Worm (Caenorhabditis elegans) whole organism, early embryonic: ENCODE measurements around the gene F52B10.3.

Experiments used
- B0310.2 ChIP-seq: sonication (generic microtip); optimal IDR thresholded peaks from 2 replicates; lab custom pipeline; 2016; ENCODE audit warnings: mild to moderate bottlenecking, missing genetic modification characterization, missing compliant biosample characterization
- F13C5.2 ChIP-seq: sonication (generic microtip); optimal IDR thresholded peaks from 2 replicates; lab custom pipeline; 2017; ENCODE audit warnings: mild to moderate bottlenecking, missing genetic modification characterization, inconsistent platforms, missing compliant biosample characterization
- aly-1 ChIP-seq: sonication (generic microtip); optimal IDR thresholded peaks from 2 replicates; lab custom pipeline; 2016; ENCODE audit warnings: missing genetic modification characterization, missing compliant biosample characterization
- ama-1 ChIP-seq: fragments of 150-350 bp; optimal IDR thresholded peaks from 2 replicates; lab custom pipeline; 2014
- ceh-13 ChIP-seq: fragments of 200-800 bp; sonication (Bioruptor generic); optimal IDR thresholded peaks from 2 replicates; lab custom pipeline; 2018; ENCODE audit warnings: mild to moderate bottlenecking, missing genetic modification characterization, missing compliant biosample characterization
- ceh-36 ChIP-seq: sonication (generic microtip); optimal IDR thresholded peaks from 2 replicates; lab custom pipeline; 2016; ENCODE audit warnings: missing genetic modification characterization, inconsistent platforms, missing compliant biosample characterization
- ets-7 ChIP-seq: sonication (generic microtip); optimal IDR thresholded peaks from 2 replicates; lab custom pipeline; 2016; ENCODE audit warnings: missing genotype, missing genetic modification characterization, missing compliant biosample characterization
- flt-1 ChIP-seq: fragments of 200-800 bp; sonication (Bioruptor generic); IDR thresholded peaks from 2 replicates; pipeline ENCODE4 v1.3.6; 2022; ENCODE audit warnings: missing genetic modification characterization, missing compliant biosample characterization
- hmbx-1 ChIP-seq: sonication (generic microtip); optimal IDR thresholded peaks from 2 replicates; lab custom pipeline; 2016; ENCODE audit warnings: mild to moderate bottlenecking, missing genetic modification characterization, missing compliant biosample characterization
- hmg-4 ChIP-seq: fragments of 200-800 bp; sonication (Bioruptor generic); optimal IDR thresholded peaks from 2 replicates; lab custom pipeline; 2018; ENCODE audit warnings: mild to moderate bottlenecking, missing genetic modification characterization, missing compliant biosample characterization
- hnd-1 ChIP-seq: sonication (generic microtip); optimal IDR thresholded peaks from 2 replicates; lab custom pipeline; 2016; ENCODE audit warnings: missing genetic modification characterization, missing compliant biosample characterization
- pes-1 ChIP-seq: fragments of 200-800 bp; sonication (Bioruptor generic); IDR thresholded peaks from 2 replicates; pipeline ENCODE4 v1.3.6; 2022; ENCODE audit warnings: missing genetic modification reagents, missing genetic modification characterization, missing compliant biosample characterization
- scrt-1 ChIP-seq: fragments of 200-800 bp; sonication (Bioruptor generic); IDR thresholded peaks from 2 replicates; pipeline ENCODE4 v1.3.6; 2022; ENCODE audit warnings: missing genetic modification characterization, missing compliant biosample characterization
- sea-1 ChIP-seq: fragments of 200-800 bp; sonication (Bioruptor generic); conservative IDR thresholded peaks from 2 replicates; pipeline ENCODE4 v1.3.6; 2022; ENCODE audit warnings: missing genetic modification characterization, missing compliant biosample characterization
- tbx-11 ChIP-seq: fragments of 200-800 bp; sonication (Bioruptor generic); IDR thresholded peaks from 2 replicates; pipeline ENCODE4 v1.3.6; 2022; ENCODE audit warnings: missing genetic modification characterization, missing compliant biosample characterization
- tbx-37 ChIP-seq: fragments of 200-800 bp; sonication (Bioruptor generic); conservative IDR thresholded peaks from 2 replicates; pipeline ENCODE4 v1.3.6; 2022; ENCODE audit warnings: missing genetic modification reagents, missing genetic modification characterization, missing compliant biosample characterization
- tra-4 ChIP-seq: sonication (generic microtip); optimal IDR thresholded peaks from 2 replicates; lab custom pipeline; 2017; ENCODE audit warnings: missing genetic modification characterization, missing compliant biosample characterization

F52B10.3 gene

DNA sequence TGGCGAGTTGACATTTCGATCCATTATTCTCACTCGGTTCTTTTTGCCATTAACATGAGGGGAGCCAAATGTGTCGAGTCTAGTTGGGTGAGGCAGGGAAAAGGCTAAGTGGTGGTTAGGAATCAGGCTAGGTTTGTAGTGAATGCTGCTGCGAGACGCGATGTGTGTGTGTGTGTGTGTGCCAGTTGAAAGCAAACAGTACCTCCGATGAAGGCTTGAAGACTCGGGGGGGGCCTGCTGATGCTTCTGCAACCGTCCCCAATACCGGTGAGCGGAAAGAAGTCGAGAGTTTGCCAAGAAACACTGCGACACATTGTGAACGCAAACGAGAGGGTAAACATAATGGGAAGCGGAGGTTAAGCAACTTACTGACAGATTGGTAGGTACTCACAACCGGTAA is 27.1 kb downstream of the F52B10.3 start, which contains the start of gene F53B3.3:
F53B3.3 (minus strand) TSS at position 101 of the 400 bp plus-strand sequence.
- no peak for TF ChIP-seq F13C5.2 (tag; lab: Kevin White, UChicago)
- peak; percentile 36 for TF ChIP-seq hmg-4
- TF ChIP-seq tbx-37 (GFP tag; lab: Robert Waterston, UW) = no peak
- 0 out of 2 replicates have a peak, but pooled peaks have one; percentile 11 for TF ChIP-seq flt-1 (GFP tag; lab: Robert Waterston, UW)
- TF ChIP-seq tbx-11 (GFP tag; lab: Robert Waterston, UW) = no peak
- TF ChIP-seq B0310.2 (tag; lab: Kevin White, UChicago) = no peak
- no peak for TF ChIP-seq pes-1 (GFP tag; lab: Robert Waterston, UW)
- no peak for TF ChIP-seq sea-1 (GFP tag; lab: Robert Waterston, UW)
- no peak for TF ChIP-seq ceh-36 (tag; lab: Kevin White, UChicago)
- no peak for TF ChIP-seq ets-7 (tag; lab: Kevin White, UChicago)
- TF ChIP-seq hmbx-1 (tag; lab: Kevin White, UChicago) = no peak
- no peak for TF ChIP-seq scrt-1 (GFP tag; lab: Robert Waterston, UW)
- no peak for TF ChIP-seq ceh-13 (GFP tag; lab: Kevin White, UChicago)
- no peak for TF ChIP-seq tra-4 (tag; lab: Kevin White, UChicago)
- TF ChIP-seq ama-1 = no peak
- no peak for TF ChIP-seq aly-1 (tag; lab: Kevin White, UChicago)
- TF ChIP-seq hnd-1 (tag; lab: Kevin White, UChicago) = no peak

- TF ChIP-seq pes-1 (GFP tag; lab: Robert Waterston, UW) = no peak
- no peak for TF ChIP-seq aly-1 (tag; lab: Kevin White, UChicago)
- TF ChIP-seq F13C5.2 (tag; lab: Kevin White, UChicago) = no peak
- TF ChIP-seq flt-1 (GFP tag; lab: Robert Waterston, UW) = no peak
Observed at ce11 chrX:2865591-2866217, 32.5 kb downstream of the F52B10.3 start.

DNA sequence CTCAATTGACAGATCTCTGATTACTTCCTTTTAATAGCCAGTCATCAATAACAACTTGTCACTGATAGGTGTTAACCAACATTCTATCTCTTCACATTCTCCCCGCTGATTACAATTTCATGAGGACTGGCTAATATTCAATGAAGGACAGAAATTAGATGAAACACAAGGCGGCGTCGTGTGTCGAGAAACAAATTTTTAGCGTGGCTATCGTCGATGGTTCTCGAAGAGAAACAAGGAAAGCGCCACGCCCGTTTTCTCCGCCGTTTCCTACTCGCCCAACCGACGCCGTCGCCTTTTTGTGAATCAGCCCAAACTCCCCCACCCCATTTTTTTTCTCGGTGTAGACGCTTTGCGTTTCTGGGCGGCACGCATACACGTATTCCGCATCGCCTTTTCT is 34.2 kb downstream of the F52B10.3 start, which contains the start of gene F53B3.6:
F53B3.6 (plus strand) TSS at position 284 of the 400 bp plus-strand sequence.
- no peak for TF ChIP-seq hmbx-1 (tag; lab: Kevin White, UChicago)
- no peak for TF ChIP-seq hnd-1 (tag; lab: Kevin White, UChicago)
- no peak for TF ChIP-seq pes-1 (GFP tag; lab: Robert Waterston, UW)
- TF ChIP-seq aly-1 (tag; lab: Kevin White, UChicago) = no peak
- TF ChIP-seq sea-1 (GFP tag; lab: Robert Waterston, UW) = no peak
- no peak for TF ChIP-seq flt-1 (GFP tag; lab: Robert Waterston, UW)

DNA sequence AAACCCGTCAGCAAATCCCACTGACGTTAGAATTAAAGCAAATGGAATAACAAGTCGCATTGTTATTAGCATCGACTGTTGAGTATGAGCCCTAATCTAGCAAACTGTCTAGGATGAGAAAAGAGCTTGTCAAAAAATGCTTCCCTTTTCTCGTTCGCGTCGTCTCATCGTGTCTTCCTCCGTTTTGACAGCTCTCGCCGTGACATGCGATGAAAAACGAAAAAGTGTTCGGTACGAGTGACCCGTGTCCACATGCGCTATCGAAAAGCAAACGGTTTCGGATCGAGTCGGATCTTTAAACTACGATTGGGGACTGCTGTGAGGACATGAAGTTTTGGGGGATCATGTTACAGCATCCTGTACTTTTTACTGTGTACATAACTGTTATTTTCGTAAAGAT is 35.8 kb downstream of the F52B10.3 start, which contains the start of gene comt-1:
comt-1 (minus strand) TSS at position 101 of the 400 bp plus-strand sequence.
- TF ChIP-seq tbx-37 (GFP tag; lab: Robert Waterston, UW) = no peak
- TF ChIP-seq hmbx-1 (tag; lab: Kevin White, UChicago) = no peak
- no peak for TF ChIP-seq flt-1 (GFP tag; lab: Robert Waterston, UW)
- TF ChIP-seq scrt-1 (GFP tag; lab: Robert Waterston, UW) = no peak
- TF ChIP-seq ets-7 (tag; lab: Kevin White, UChicago) = no peak
- no peak for TF ChIP-seq sea-1 (GFP tag; lab: Robert Waterston, UW)
- TF ChIP-seq ama-1 = no peak
- TF ChIP-seq F13C5.2 (tag; lab: Kevin White, UChicago) = no peak
- no peak for TF ChIP-seq B0310.2 (tag; lab: Kevin White, UChicago)
- no peak for TF ChIP-seq hmg-4
- no peak for TF ChIP-seq tbx-11 (GFP tag; lab: Robert Waterston, UW)
- no peak for TF ChIP-seq aly-1 (tag; lab: Kevin White, UChicago)
- TF ChIP-seq pes-1 (GFP tag; lab: Robert Waterston, UW) = no peak
- no peak for TF ChIP-seq hnd-1 (tag; lab: Kevin White, UChicago)
- no peak for TF ChIP-seq ceh-13 (GFP tag; lab: Kevin White, UChicago)
- no peak for TF ChIP-seq ceh-36 (tag; lab: Kevin White, UChicago)
- no peak for TF ChIP-seq tra-4 (tag; lab: Kevin White, UChicago)

DNA sequence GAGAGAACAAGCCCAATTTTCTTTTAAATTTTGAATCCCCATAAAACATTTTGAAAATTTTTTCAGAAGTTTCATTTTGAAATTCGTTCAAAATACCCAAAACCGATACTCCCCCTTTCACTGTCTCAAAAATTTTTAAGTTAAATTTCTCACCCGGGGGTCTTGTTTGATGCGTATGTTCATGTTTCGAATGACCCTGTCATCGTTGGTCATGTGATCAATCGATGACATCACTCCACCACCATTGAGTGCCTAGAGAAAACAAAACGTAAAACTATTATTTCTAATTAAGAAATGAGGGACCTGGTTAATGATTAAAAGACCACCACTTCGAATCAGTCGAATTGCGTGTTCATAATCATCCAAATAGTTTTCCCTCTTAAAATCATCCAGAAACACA is 39.8 kb downstream of the F52B10.3 start:
- TF ChIP-seq tbx-37 (GFP tag; lab: Robert Waterston, UW) (no peak), scrt-1 (GFP tag; lab: Robert Waterston, UW) (no peak), pes-1 (GFP tag; lab: Robert Waterston, UW) (no peak), aly-1 (tag; lab: Kevin White, UChicago) (no peak), hnd-1 (tag; lab: Kevin White, UChicago) (no peak), ceh-36 (tag; lab: Kevin White, UChicago) (no peak), tbx-11 (GFP tag; lab: Robert Waterston, UW) (no peak), B0310.2 (tag; lab: Kevin White, UChicago) (no peak), tra-4 (tag; lab: Kevin White, UChicago) (no peak)

DNA sequence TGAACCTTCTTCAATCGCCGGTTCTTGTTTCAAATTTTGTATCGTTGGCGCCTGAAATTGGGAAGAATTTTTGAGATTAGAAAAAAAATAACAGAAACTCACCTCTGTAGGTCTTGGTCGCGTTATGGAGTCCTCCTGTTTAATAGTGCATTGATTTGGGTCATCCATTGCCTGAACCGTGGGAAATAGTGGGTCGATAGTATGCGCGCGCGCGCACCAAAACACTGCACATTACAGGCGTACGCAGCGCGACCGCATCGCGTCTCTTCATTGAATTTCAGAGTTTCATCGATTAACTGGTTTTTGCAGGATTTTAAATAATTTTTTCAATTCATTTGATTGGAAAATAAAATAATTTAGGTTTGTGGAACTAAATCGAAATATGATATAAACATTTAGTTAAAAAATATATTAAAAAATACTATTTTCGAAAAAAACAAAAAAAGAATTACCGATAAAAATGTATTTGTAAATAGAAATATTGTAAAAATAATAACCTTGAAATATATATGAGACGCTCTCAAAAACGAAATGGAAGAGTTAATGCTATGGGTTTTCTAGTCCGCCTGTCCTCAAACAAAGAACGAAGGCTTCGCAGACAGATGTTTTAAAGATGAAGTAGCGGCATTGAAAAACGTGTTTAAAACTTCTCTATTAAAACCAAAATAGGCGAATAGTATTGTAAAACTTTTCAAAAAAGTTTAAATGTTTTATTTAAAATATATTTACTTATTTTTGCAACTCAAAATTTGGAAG is 40.9 kb downstream of the F52B10.3 start, which contains the start of gene tra-4:
tra-4 (minus strand) TSS at position 534 of the 756 bp plus-strand sequence.
- TF ChIP-seq hmg-4 (peak; percentile 9), ceh-36 (tag; lab: Kevin White, UChicago) (no peak)

ce11 chrX:2853963-2854362 is 44.2 kb downstream of the F52B10.3 start:
- TF ChIP-seq flt-1 (GFP tag; lab: Robert Waterston, UW) = no peak
- TF ChIP-seq ets-7 (tag; lab: Kevin White, UChicago) = no peak
- no peak for TF ChIP-seq tbx-11 (GFP tag; lab: Robert Waterston, UW)
